Fruit fly (Drosophila melanogaster): ENCODE results near the gene JTBR.

JTBR gene

DNA sequence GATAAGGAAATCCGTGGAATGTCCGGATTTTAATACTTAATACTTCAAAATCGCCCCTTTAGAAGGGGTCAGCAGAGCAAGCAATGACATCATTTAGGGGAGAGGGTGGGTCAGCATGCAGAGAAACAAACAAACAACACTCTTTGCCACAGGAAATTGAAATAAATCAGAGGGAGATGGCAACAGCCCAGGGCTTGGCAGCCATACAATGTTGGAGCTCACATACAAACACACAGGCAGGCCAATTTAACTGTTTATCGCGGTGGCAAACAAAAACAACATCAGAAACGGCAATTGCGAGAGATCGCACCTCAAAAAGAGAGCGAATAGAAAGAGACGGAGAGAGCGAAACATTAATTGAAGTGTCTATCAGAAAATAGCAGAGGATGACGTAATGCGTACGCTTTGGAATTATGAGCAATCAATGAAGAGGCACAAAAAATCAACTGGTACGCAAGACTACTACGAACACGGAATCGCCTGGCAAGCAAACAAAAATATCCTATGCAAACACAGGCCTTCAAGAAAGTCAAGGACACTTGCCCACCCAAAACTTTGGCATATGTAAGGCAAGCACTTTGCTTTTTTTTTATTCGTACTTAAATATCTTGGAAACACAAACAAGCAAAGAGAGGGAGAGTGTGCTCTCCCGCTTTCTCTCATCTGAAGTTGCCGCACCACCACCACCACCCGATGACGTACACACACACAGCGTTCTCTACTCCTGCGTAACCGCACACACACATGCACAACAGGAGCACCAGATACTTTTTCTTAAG lies 8.3 kb downstream of the JTBR start (continued):
- TF ChIP-seq fu2 (GFP tag; optimal IDR thresholded peaks at IDR 0.05) (no peak), scrt (GFP tag; optimal IDR thresholded peaks at IDR 0.05) (peak; percentile 62), Dref (GFP tag; IDR thresholded peaks at IDR 0.05) (0 out of 2 replicates have a peak, but pooled peaks have one; percentile 35), cwo (GFP tag; optimal IDR thresholded peaks at IDR 0.05) (peak; percentile 10), dan (GFP tag; IDR thresholded peaks at IDR 0.05) (no peak), CG33213 (GFP tag; optimal IDR thresholded peaks at IDR 0.05) (no peak), ranshi (GFP tag; IDR thresholded peaks at IDR 0.05) (peak; percentile 11; the same call in 1 of the 2 replicates), salm (tag; optimal IDR thresholded peaks at IDR 0.05) (peak; percentile 52), CG7786 (GFP tag; optimal IDR thresholded peaks at IDR 0.05) (no peak), Atf3 (GFP tag; optimal IDR thresholded peaks at IDR 0.05) (peak; percentile 77), Dad (GFP tag; optimal IDR thresholded peaks at IDR 0.05) (no peak), CG9609 (GFP tag; optimal IDR thresholded peaks at IDR 0.05) (no peak), CG18476 (GFP tag; optimal IDR thresholded peaks at IDR 0.05) (peak; percentile 52), Scr (GFP tag; IDR thresholded peaks at IDR 0.05; ENCODE audit: partially characterized antibody) (0 out of 2 replicates have a peak, but pooled peaks have one; percentile 28), Hey (tag; optimal IDR thresholded peaks at IDR 0.05) (peak; percentile 49), Hr39 (optimal IDR thresholded peaks at IDR 0.05) (no peak), Awh (GFP tag; IDR thresholded peaks at IDR 0.05) (no peak), gem (tag; optimal IDR thresholded peaks at IDR 0.05) (no peak), chn (GFP tag; optimal IDR thresholded peaks at IDR 0.05) (no peak), CG11093 (GFP tag; IDR thresholded peaks at IDR 0.05) (no peak), CG34376 (GFP tag; optimal IDR thresholded peaks at IDR 0.05) (peak; percentile 96), CHES-1-like (GFP tag; optimal IDR thresholded peaks at IDR 0.05) (peak; percentile 32), CG31365 (tag; optimal IDR thresholded peaks at IDR 0.05) (no peak), CG1832 (GFP tag; optimal IDR thresholded peaks at IDR 0.05) (peak; percentile 63), Rfx (GFP tag; IDR thresholded peaks at IDR 0.05) (peak; percentile 56; the same call in 1 of the 2 replicates), dysf (GFP tag; IDR thresholded peaks at IDR 0.05) (peak; percentile 30; the same call in 1 of the 3 replicates), CG14441 (GFP tag; IDR thresholded peaks at IDR 0.05) (peak; percentile 44; the same call in 1 of the 2 replicates), CG34224 (GFP tag; IDR thresholded peaks at IDR 0.05; ENCODE audit: partially characterized antibody) (no peak; the same call in 2 of the 3 replicates), Adf1 (GFP tag; IDR thresholded peaks at IDR 0.05) (peak; percentile 64), CTCF (GFP tag; optimal IDR thresholded peaks at IDR 0.05) (no peak), CG1024 (GFP tag; IDR thresholded peaks at IDR 0.05) (peak; percentile 52; the same call in 1 of the 2 replicates), ftz-f1 (GFP tag; optimal IDR thresholded peaks at IDR 0.05) (peak; percentile 54), CG12219 (GFP tag; optimal IDR thresholded peaks at IDR 0.05) (no peak), tin (GFP tag; optimal IDR thresholded peaks at IDR 0.05) (no peak), CG1647 (GFP tag; optimal IDR thresholded peaks at IDR 0.05) (no peak), ash1 (GFP tag; optimal IDR thresholded peaks at IDR 0.05) (peak; percentile 73), CG14860 (GFP tag; IDR thresholded peaks at IDR 0.05; ENCODE audit: partially characterized antibody) (no peak), exex (tag; optimal IDR thresholded peaks at IDR 0.05) (peak; percentile 92), CG17186 (GFP tag; optimal IDR thresholded peaks at IDR 0.05) (no peak), Ets97D (GFP tag; optimal IDR thresholded peaks at IDR 0.05) (peak; percentile 62), ttk (GFP tag; IDR thresholded peaks at IDR 0.05) (peak; percentile 18; the same call in 1 of the 2 replicates), D (optimal IDR thresholded peaks at IDR 0.05) (peak; percentile 17), D (GFP tag; optimal IDR thresholded peaks at IDR 0.05) (no peak), MESR4 (GFP tag; optimal IDR thresholded peaks at IDR 0.05) (no peak), Drgx (GFP tag; IDR thresholded peaks at IDR 0.05) (0 out of 2 replicates have a peak, but pooled peaks have one; percentile 19), pfk (GFP tag; optimal IDR thresholded peaks at IDR 0.05) (peak; percentile 43), Dll (GFP tag; IDR thresholded peaks at IDR 0.05; ENCODE audit: partially characterized antibody) (0 out of 4 replicates have a peak, but pooled peaks have one; percentile 23), H2.0 (GFP tag; IDR thresholded peaks at IDR 0.05) (peak; percentile 18; the same call in 1 of the 2 replicates), CG8388 (GFP tag; optimal IDR thresholded peaks at IDR 0.05) (no peak), CG13424 (tag; optimal IDR thresholded peaks at IDR 0.05) (no peak)
